Worm (Caenorhabditis elegans) whole organism, young adult: Measurements from ENCODE around the gene R09H3.3.

Experiments used
- B0035.1 ChIP-seq: sonication (generic microtip); optimal IDR thresholded peaks from 2 replicates; lab custom pipeline; 2016; ENCODE audit warnings: missing genetic modification characterization, mild to moderate bottlenecking, missing compliant biosample characterization, missing genotype, missing genetic modification reagents
- B0261.1 ChIP-seq: sonication (generic microtip); optimal IDR thresholded peaks from 2 replicates; lab custom pipeline; 2016; ENCODE audit warnings: mild to moderate bottlenecking, missing genetic modification characterization, moderate library complexity, missing compliant biosample characterization
- C06A6.2 ChIP-seq: fragments of 200-800 bp; sonication (Bioruptor generic); conservative IDR thresholded peaks from 2 replicates; pipeline ENCODE4 v1.3.6; 2022; ENCODE audit warnings: missing genetic modification characterization, missing compliant biosample characterization
- T26A5.8 ChIP-seq: sonication (generic microtip); optimal IDR thresholded peaks from 2 replicates; lab custom pipeline; 2016; ENCODE audit warnings: missing genetic modification characterization, missing compliant biosample characterization

- TF ChIP-seq C06A6.2 (GFP tag; lab: Robert Waterston, UW) (no peak), B0035.1 (no peak), T26A5.8 (tag; lab: Kevin White, UChicago) (no peak), B0261.1 (tag; lab: Kevin White, UChicago) (no peak)
These were observed at the start of gene R09H3.3 for ce11 chrX:1668748-1669147.
